Fruit fly (Drosophila melanogaster): ENCODE data around the gene CG17122.

The CG17122 gene

dm6 chr3L:20237167-20237566 lies 38.0 kb downstream of the CG17122 start:
- TF ChIP-seq Dll (optimal IDR thresholded peaks at IDR 0.05): no peak
- no peak for TF ChIP-seq pan (optimal IDR thresholded peaks at IDR 0.05)
- no peak for TF ChIP-seq EcR (GFP tag; optimal IDR thresholded peaks at IDR 0.05)

- TF ChIP-seq Dll (optimal IDR thresholded peaks at IDR 0.05) (no peak), psq (optimal IDR thresholded peaks at IDR 0.05) (no peak)
These were observed 43.8 kb downstream of the CG17122 start, which contains the start of gene CG13813 for dm6 chr3L:20231369-20231768. Gene CG13813 (plus strand): TSS chr3L:20231669.

dm6 chr3L:20230178-20230775 lies 44.9 kb downstream of the CG17122 start:
- no peak for TF ChIP-seq psq (optimal IDR thresholded peaks at IDR 0.05)
- TF ChIP-seq usp (GFP tag; optimal IDR thresholded peaks at IDR 0.05): no peak
- TF ChIP-seq pan (optimal IDR thresholded peaks at IDR 0.05): no peak
- TF ChIP-seq EcR (GFP tag; optimal IDR thresholded peaks at IDR 0.05): no peak
- TF ChIP-seq Dll (optimal IDR thresholded peaks at IDR 0.05): no peak
- no peak for TF ChIP-seq CG8478 (optimal IDR thresholded peaks at IDR 0.05)

dm6 chr3L:20226153-20226552 lies 49.0 kb downstream of the CG17122 start:
- TF ChIP-seq Dll (optimal IDR thresholded peaks at IDR 0.05): no peak
- TF ChIP-seq psq (optimal IDR thresholded peaks at IDR 0.05): no peak
- no peak for TF ChIP-seq usp (GFP tag; optimal IDR thresholded peaks at IDR 0.05)
- no peak for TF ChIP-seq CG8478 (optimal IDR thresholded peaks at IDR 0.05)
- TF ChIP-seq EcR (GFP tag; optimal IDR thresholded peaks at IDR 0.05): no peak
- TF ChIP-seq pan (optimal IDR thresholded peaks at IDR 0.05): no peak

- no peak for TF ChIP-seq EcR (GFP tag; optimal IDR thresholded peaks at IDR 0.05)
- no peak for TF ChIP-seq Dll (optimal IDR thresholded peaks at IDR 0.05)
- TF ChIP-seq psq (optimal IDR thresholded peaks at IDR 0.05): no peak
- no peak for TF ChIP-seq CG8478 (optimal IDR thresholded peaks at IDR 0.05)
- no peak for TF ChIP-seq pan (optimal IDR thresholded peaks at IDR 0.05)
- no peak for TF ChIP-seq usp (GFP tag; optimal IDR thresholded peaks at IDR 0.05)
These were observed 51.7 kb downstream of the CG17122 start, which contains the start of gene CG17147 for dm6 chr3L:20223398-20223951. Gene CG17147 (plus strand): TSS chr3L:20223932.

All from whole organism.